Worm (Caenorhabditis elegans) whole organism, L3 larva: ENCODE results near the gene tsg-101.

Source experiments
- R02D3.7 ChIP-seq: fragments of 150-350 bp; optimal IDR thresholded peaks from 2 replicates; lab custom pipeline; 2014; ENCODE audit warnings: missing biosample characterization, missing genetic modification characterization
- ZK546.5 ChIP-seq: sonication (generic microtip); optimal IDR thresholded peaks from 2 replicates; lab custom pipeline; 2017; ENCODE audit warnings: missing biosample characterization, missing genetic modification characterization
- aly-2 ChIP-seq: fragments of 150-350 bp; optimal IDR thresholded peaks from 2 replicates; lab custom pipeline; 2014; ENCODE audit warnings: missing biosample characterization, missing genetic modification characterization
- ceh-28 ChIP-seq: fragments of 150-350 bp; optimal IDR thresholded peaks from 2 replicates; lab custom pipeline; 2014; ENCODE audit warnings: missing biosample characterization, missing genetic modification reagents, missing genetic modification characterization
- ceh-9 ChIP-seq: sonication (generic microtip); optimal IDR thresholded peaks from 2 replicates; lab custom pipeline; 2018; ENCODE audit warnings: missing biosample characterization, missing genetic modification characterization
- daf-12 ChIP-seq: fragments of 150-350 bp; optimal IDR thresholded peaks from 2 replicates; lab custom pipeline; 2014; ENCODE audit warnings: missing biosample characterization, missing genetic modification reagents, missing genetic modification characterization
- egl-5 ChIP-seq: fragments of 150-350 bp; optimal IDR thresholded peaks from 2 replicates; lab custom pipeline; 2017; ENCODE audit warnings: missing biosample characterization, missing genetic modification reagents, missing genetic modification characterization, inconsistent platforms
- elt-1 ChIP-seq: fragments of 150-350 bp; optimal IDR thresholded peaks from 2 replicates; lab custom pipeline; 2014; ENCODE audit warnings: missing biosample characterization, missing genetic modification characterization
- elt-3 ChIP-seq, 3 experiments: fragments of 150-350 bp in 1 of 3; sonication (generic microtip) in 2 of 3; optimal IDR thresholded peaks; 2 replicates in 2 of 3; 4 replicates in 1 of 3; lab custom pipeline; 2014 to 2017; ENCODE audit warnings: missing biosample characterization in 3 of 3, missing genetic modification characterization in 3 of 3
- eor-1 ChIP-seq, 2 experiments: fragments of 150-350 bp; optimal IDR thresholded peaks; 2 replicates each; lab custom pipeline; 2014 to 2018; ENCODE audit warnings: missing biosample characterization in 2 of 2, missing genetic modification characterization in 2 of 2
- fkh-2 ChIP-seq: fragments of 150-350 bp; optimal IDR thresholded peaks from 2 replicates; lab custom pipeline; 2014; ENCODE audit warnings: missing biosample characterization, missing genetic modification reagents, missing genetic modification characterization
- fos-1 ChIP-seq: fragments of 150-350 bp; optimal IDR thresholded peaks from 2 replicates; lab custom pipeline; 2014; ENCODE audit warnings: missing biosample characterization, missing genetic modification characterization
- hmg-11 ChIP-seq: sonication (generic microtip); optimal IDR thresholded peaks from 2 replicates; lab custom pipeline; 2016; ENCODE audit warnings: missing genetic modification characterization, missing compliant biosample characterization
- jun-1 ChIP-seq: fragments of 150-350 bp; optimal IDR thresholded peaks from 2 replicates; lab custom pipeline; 2014; ENCODE audit warnings: missing biosample characterization, missing genetic modification reagents, missing genetic modification characterization
- lin-15B ChIP-seq: fragments of 150-350 bp; optimal IDR thresholded peaks from 2 replicates; lab custom pipeline; 2014; ENCODE audit warnings: missing biosample characterization, missing genetic modification characterization
- lin-39 ChIP-seq: fragments of 150-350 bp; optimal IDR thresholded peaks from 2 replicates; lab custom pipeline; 2018; ENCODE audit warnings: missing biosample characterization, missing genetic modification reagents, missing genetic modification characterization
- lsy-12 ChIP-seq: sonication (generic microtip); optimal IDR thresholded peaks from 2 replicates; lab custom pipeline; 2016; ENCODE audit warnings: mild to moderate bottlenecking, missing genetic modification characterization, missing compliant biosample characterization
- mml-1 ChIP-seq: fragments of 150-350 bp; sonication (generic microtip); optimal IDR thresholded peaks from 3 replicates; lab custom pipeline; 2014; ENCODE audit warnings: missing biosample characterization, missing genetic modification characterization
- nfya-1 ChIP-seq: sonication (generic microtip); optimal IDR thresholded peaks from 2 replicates; lab custom pipeline; 2017; ENCODE audit warnings: missing genetic modification characterization, mild to moderate bottlenecking, missing compliant biosample characterization, antibody characterized with exemption, moderate library complexity; ENCODE audit not compliant: insufficient read depth
- nhr-12 ChIP-seq: fragments of 150-350 bp; optimal IDR thresholded peaks from 2 replicates; lab custom pipeline; 2014; ENCODE audit warnings: missing biosample characterization, missing genetic modification characterization
- nhr-23 ChIP-seq: fragments of 150-350 bp; optimal IDR thresholded peaks from 2 replicates; lab custom pipeline; 2014; ENCODE audit warnings: missing biosample characterization, missing genetic modification reagents, missing genetic modification characterization
- nhr-237 ChIP-seq: fragments of 150-350 bp; optimal IDR thresholded peaks from 2 replicates; lab custom pipeline; 2014; ENCODE audit warnings: missing biosample characterization, missing genetic modification characterization
- nhr-25 ChIP-seq: sonication (generic microtip); optimal IDR thresholded peaks from 2 replicates; lab custom pipeline; 2017; ENCODE audit warnings: missing biosample characterization, missing genetic modification characterization
- nhr-43 ChIP-seq: sonication (generic microtip); optimal IDR thresholded peaks from 2 replicates; lab custom pipeline; 2016; ENCODE audit warnings: mild to moderate bottlenecking, missing genetic modification characterization, missing compliant biosample characterization; ENCODE audit not compliant: poor library complexity, severe bottlenecking
- pha-4 ChIP-seq: fragments of 150-350 bp; optimal IDR thresholded peaks from 2 replicates; lab custom pipeline; 2014; ENCODE audit warnings: missing biosample characterization, missing genetic modification reagents, missing genetic modification characterization
- pqm-1 ChIP-seq: fragments of 150-350 bp; optimal IDR thresholded peaks from 2 replicates; lab custom pipeline; 2017; ENCODE audit warnings: missing biosample characterization, missing genetic modification characterization, inconsistent platforms
- sea-2 ChIP-seq: fragments of 150-350 bp; sonication (generic microtip); optimal IDR thresholded peaks from 4 replicates; lab custom pipeline; 2014; ENCODE audit warnings: missing biosample characterization, missing genetic modification reagents, missing genetic modification characterization
- skn-1 ChIP-seq: fragments of 150-350 bp; optimal IDR thresholded peaks from 2 replicates; lab custom pipeline; 2014; ENCODE audit warnings: missing biosample characterization, missing genetic modification characterization
- tbx-2 ChIP-seq: sonication (generic microtip); optimal IDR thresholded peaks from 2 replicates; lab custom pipeline; 2016; ENCODE audit warnings: mild to moderate bottlenecking, missing genetic modification characterization, missing compliant biosample characterization
- unc-39 ChIP-seq: sonication (generic microtip); optimal IDR thresholded peaks from 4 replicates; lab custom pipeline; 2017; ENCODE audit warnings: missing biosample characterization, missing genetic modification characterization
- unc-62 ChIP-seq: fragments of 150-350 bp; sonication (generic microtip); optimal IDR thresholded peaks from 4 replicates; lab custom pipeline; 2014; ENCODE audit warnings: missing biosample characterization, missing genetic modification reagents, missing genetic modification characterization
- ztf-4 ChIP-seq: fragments of 150-350 bp; optimal IDR thresholded peaks from 2 replicates; lab custom pipeline; 2014; ENCODE audit warnings: missing biosample characterization, missing genetic modification characterization

tsg-101 gene

DNA sequence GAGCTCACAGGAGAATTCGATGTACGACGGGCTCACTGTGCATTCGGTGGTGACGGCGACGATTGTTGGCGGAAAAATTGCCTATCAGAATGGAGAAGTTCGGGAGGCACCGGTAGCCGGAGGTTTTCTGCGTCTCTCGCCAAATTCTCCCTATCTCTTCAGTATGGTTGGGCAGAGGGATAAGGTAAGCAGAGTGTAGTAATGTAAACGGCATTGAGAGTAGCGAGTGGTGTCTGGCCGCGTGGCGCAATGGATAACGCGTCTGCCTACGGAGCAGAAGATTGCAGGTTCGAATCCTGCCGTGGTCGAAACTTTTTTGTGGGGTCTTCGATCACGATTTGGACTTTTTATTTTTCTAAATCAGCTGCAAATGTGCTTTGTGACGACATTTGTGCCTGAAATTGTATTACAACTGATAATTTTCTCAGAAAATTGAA is 10.2 kb upstream of the tsg-101 start (continued):
- TF ChIP-seq nhr-12 (tag; lab: Kevin White, UChicago) (no peak), ceh-9 (tag; lab: Kevin White, UChicago) (no peak), lin-15B (tag; lab: Kevin White, UChicago) (no peak), skn-1 (tag; lab: Kevin White, UChicago) (peak; percentile 56), R02D3.7 (tag; lab: Kevin White, UChicago) (no peak), lsy-12 (tag; lab: Kevin White, UChicago) (peak; percentile 45), ZK546.5 (tag; lab: Kevin White, UChicago) (no peak), nhr-237 (tag; lab: Kevin White, UChicago) (no peak), sea-2 (GFP tag; lab: Kevin White, UChicago) (no peak), lin-39 (tag; lab: Kevin White, UChicago) (peak; percentile 48), eor-1 (tag; optimal IDR thresholded peaks at IDR 0.05; lab: Kevin White, UChicago) (no peak), fos-1 (no peak), ztf-4 (tag; lab: Kevin White, UChicago) (no peak), pqm-1 (tag; lab: Kevin White, UChicago) (no peak), nhr-23 (tag; lab: Kevin White, UChicago) (peak; percentile 21), elt-1 (no peak)

DNA sequence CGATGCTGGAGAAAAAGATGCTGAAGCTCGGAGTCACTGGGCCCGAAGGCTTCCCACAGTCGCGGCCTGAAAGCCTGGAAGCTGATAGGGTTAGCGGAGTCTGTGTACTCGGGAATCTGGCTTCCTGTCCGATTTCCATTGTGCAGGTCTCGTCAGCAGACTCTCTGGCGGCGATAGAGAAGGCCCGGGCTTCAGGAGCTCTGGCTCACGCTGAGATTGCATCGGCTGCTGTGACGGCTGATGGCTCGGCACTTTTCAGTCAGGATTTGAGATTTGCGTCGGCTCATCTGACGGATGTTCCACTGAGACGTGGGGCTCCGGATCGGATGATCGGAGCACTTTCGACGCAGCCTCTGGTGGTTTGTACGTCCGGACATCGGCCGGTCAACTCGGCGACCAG is 9.1 kb upstream of the tsg-101 start:
- no peak for TF ChIP-seq unc-39 (tag; lab: Kevin White, UChicago)
- no peak for TF ChIP-seq mml-1 (tag; lab: Kevin White, UChicago)
- no peak for TF ChIP-seq pha-4
- no peak for TF ChIP-seq egl-5 (tag; lab: Kevin White, UChicago)
- TF ChIP-seq pqm-1 (tag; lab: Kevin White, UChicago), result no peak
- TF ChIP-seq nhr-12 (tag; lab: Kevin White, UChicago), result no peak
- TF ChIP-seq tbx-2 (tag; lab: Kevin White, UChicago), result no peak
- TF ChIP-seq unc-62, result no peak
- TF ChIP-seq elt-3 (tag; optimal IDR thresholded peaks at IDR 0.05; lab: Kevin White, UChicago), result no peak
- TF ChIP-seq fkh-2 (tag; lab: Kevin White, UChicago), result no peak
- TF ChIP-seq jun-1 (tag; lab: Kevin White, UChicago), result no peak
- TF ChIP-seq daf-12 (tag; lab: Kevin White, UChicago), result no peak
- TF ChIP-seq nhr-43 (tag; lab: Kevin White, UChicago), result no peak
- no peak for TF ChIP-seq lsy-12 (tag; lab: Kevin White, UChicago)
- no peak for TF ChIP-seq lin-15B (tag; lab: Kevin White, UChicago)
- TF ChIP-seq lin-39 (tag; lab: Kevin White, UChicago), result no peak
- no peak for TF ChIP-seq nhr-25 (tag; lab: Kevin White, UChicago)
- no peak for TF ChIP-seq fos-1

DNA sequence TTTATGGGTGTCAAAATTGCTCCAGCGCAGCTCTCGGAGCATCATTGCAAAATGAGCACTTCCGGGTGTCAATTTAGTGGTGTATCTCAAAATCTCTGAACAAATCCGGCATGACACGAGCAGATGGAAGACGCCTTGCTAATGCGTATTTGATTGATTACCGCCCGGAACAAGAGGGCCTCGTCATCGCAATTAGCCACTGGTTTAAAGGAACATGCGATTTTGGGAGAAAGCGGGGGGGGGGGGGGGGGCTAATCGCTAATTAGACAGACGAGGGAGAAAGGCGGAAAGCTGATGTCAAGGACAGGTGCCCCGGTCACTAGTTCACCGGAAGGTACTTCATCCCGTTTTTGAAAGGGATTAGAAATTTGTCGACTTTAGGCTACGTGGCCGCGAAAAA is 7.3 kb upstream of the tsg-101 start:
- TF ChIP-seq fos-1 (no peak), ceh-28 (tag; lab: Kevin White, UChicago) (no peak), jun-1 (tag; lab: Kevin White, UChicago) (no peak), lin-39 (tag; lab: Kevin White, UChicago) (no peak), nhr-23 (tag; lab: Kevin White, UChicago) (peak; percentile 7), nfya-1 (tag; lab: Kevin White, UChicago) (no peak)
- TF ChIP-seq, all 47 proteins: peak for 1

DNA sequence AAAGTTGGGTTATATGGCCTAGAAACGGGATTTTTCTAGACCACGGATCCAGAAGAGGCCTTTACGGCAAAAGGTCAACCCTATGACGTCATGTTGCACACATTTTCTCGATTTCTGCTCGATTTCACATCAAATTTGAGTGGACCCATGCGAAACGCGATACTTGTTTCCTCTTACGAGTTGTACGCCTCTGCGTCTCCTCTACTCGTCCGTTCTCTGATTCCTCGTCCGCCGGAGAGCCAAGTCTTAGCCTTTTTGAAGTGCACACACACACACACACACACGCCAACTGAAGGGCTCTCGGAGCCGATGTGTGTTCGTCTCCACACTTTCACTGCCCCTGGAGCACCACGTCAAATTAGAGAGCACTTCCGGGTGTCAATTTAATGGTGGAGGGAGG is 6.6 kb upstream of the tsg-101 start:
- TF ChIP-seq nhr-237 (tag; lab: Kevin White, UChicago), result no peak
- peak; percentile 22 for TF ChIP-seq tbx-2 (tag; lab: Kevin White, UChicago)
- no peak for TF ChIP-seq aly-2
- no peak for TF ChIP-seq lin-15B (tag; lab: Kevin White, UChicago)
- peak; percentile 40 for TF ChIP-seq nfya-1 (tag; lab: Kevin White, UChicago)
- peak; percentile 27 for TF ChIP-seq lin-39 (tag; lab: Kevin White, UChicago)
- peak; percentile 73 for TF ChIP-seq hmg-11
- no peak for TF ChIP-seq ceh-9 (tag; lab: Kevin White, UChicago)
- peak; percentile 33 for TF ChIP-seq egl-5 (tag; lab: Kevin White, UChicago)

DNA sequence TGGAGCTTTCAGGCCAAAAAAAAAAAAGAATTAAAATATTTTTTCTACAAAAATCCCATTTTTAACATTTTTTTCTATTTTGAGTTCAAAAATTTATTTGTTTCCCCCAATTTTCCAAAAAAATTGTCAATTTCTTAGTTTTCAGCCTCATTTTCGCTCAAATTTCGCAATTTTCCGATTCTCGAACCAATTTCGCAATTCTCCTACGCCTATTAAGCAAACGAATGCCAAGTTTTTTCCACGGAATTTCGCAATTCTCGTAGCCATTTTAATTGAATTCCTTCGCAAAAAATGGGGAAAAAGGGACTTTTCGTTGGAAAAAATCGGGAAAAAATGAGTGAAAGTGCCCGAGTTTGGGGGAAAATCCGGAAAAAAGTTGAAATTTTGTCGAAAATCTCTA is 6.0 kb upstream of the tsg-101 start:
- TF ChIP-seq hmg-11, result no peak
- TF ChIP-seq lin-39 (tag; lab: Kevin White, UChicago), result peak; percentile 13
